Worm (Caenorhabditis elegans): ENCODE data around the gene rnp-4.

ce11 chrIII:4428797-4429196 lies 22.7 kb downstream of the rnp-4 start:
- TF ChIP-seq ZK546.5 (tag; optimal IDR thresholded peaks at IDR 0.05) (no peak), nhr-11 (tag; optimal IDR thresholded peaks at IDR 0.05) (no peak), egl-27 (tag; optimal IDR thresholded peaks at IDR 0.05) (no peak)
